Fruit fly (Drosophila melanogaster) whole organism, wandering third instar larva: ENCODE measurements around the gene Hsp23.

Experiments
- CG32264 ChIP-seq: fragments of 200-800 bp; sonication (Bioruptor generic); optimal IDR thresholded peaks from 2 replicates; lab custom pipeline; 2016; ENCODE audit warnings: missing biosample characterization, missing genetic modification characterization
- CrebA ChIP-seq: fragments of 200-800 bp; sonication (Bioruptor generic); optimal IDR thresholded peaks from 2 replicates; lab custom pipeline; 2016; ENCODE audit warnings: missing biosample characterization, mild to moderate bottlenecking, missing genetic modification characterization, borderline replicate concordance
- Dif ChIP-seq: fragments of 200-275, 200-300 bp; sonication (Bioruptor generic); optimal IDR thresholded peaks from 2 replicates; lab custom pipeline; 2018; ENCODE audit warnings: missing biosample characterization, missing genetic modification characterization; ENCODE audit not compliant: partially characterized antibody
- HLH106 ChIP-seq: fragments of 200-800 bp; optimal IDR thresholded peaks from 3 replicates; lab custom pipeline; 2019; ENCODE audit warnings: missing biosample characterization, mild to moderate bottlenecking, missing genetic modification characterization, moderate library complexity
- Hnf4 ChIP-seq: fragments of 200-800 bp; sonication (Bioruptor generic); optimal IDR thresholded peaks from 2 replicates; lab custom pipeline; 2016; ENCODE audit warnings: missing biosample characterization, mild to moderate bottlenecking, missing genetic modification characterization
- Hr83 ChIP-seq: fragments of 200-300 bp; sonication (Bioruptor generic); optimal IDR thresholded peaks from 2 replicates; lab custom pipeline; 2016; ENCODE audit warnings: missing biosample characterization, mild to moderate bottlenecking, missing genetic modification characterization, moderate library complexity; ENCODE audit not compliant: poor library complexity, severe bottlenecking
- Jra ChIP-seq: sonication (Bioruptor generic); optimal IDR thresholded peaks from 2 replicates; lab custom pipeline; 2016; ENCODE audit warnings: missing biosample characterization, missing genetic modification characterization
- Mio ChIP-seq: sonication (Bioruptor generic); optimal IDR thresholded peaks from 2 replicates; lab custom pipeline; 2016; ENCODE audit warnings: missing biosample characterization, missing genetic modification characterization
- Myc ChIP-seq: fragments of >200 bp; optimal IDR thresholded peaks from 2 replicates; lab custom pipeline; 2017
- OdsH ChIP-seq: fragments of 200-800 bp; sonication (Bioruptor generic); optimal IDR thresholded peaks from 2 replicates; lab custom pipeline; 2016; ENCODE audit warnings: missing biosample characterization, mild to moderate bottlenecking, missing genetic modification characterization
- Rel ChIP-seq, 2 experiments: fragments of 200-800 bp; sonication (Bioruptor generic) in 1 of 2; optimal IDR thresholded peaks; 2 replicates in 1 of 2; 3 replicates in 1 of 2; lab custom pipeline; 2016 to 2019; ENCODE audit warnings: mild to moderate bottlenecking in 2 of 2, missing biosample characterization in 2 of 2, missing genetic modification characterization in 2 of 2, moderate library complexity in 1 of 2
- Sp1 ChIP-seq: fragments of 200-800 bp; sonication (Bioruptor generic); optimal IDR thresholded peaks from 3 replicates; lab custom pipeline; 2019; ENCODE audit warnings: missing biosample characterization, mild to moderate bottlenecking, missing genetic modification characterization, moderate library complexity
- Vsx2 ChIP-seq: fragments of 200-300, 225-300 bp; sonication (Bioruptor generic); optimal IDR thresholded peaks from 2 replicates; lab custom pipeline; 2018; ENCODE audit warnings: missing biosample characterization, missing genetic modification characterization; ENCODE audit not compliant: partially characterized antibody
- br ChIP-seq: fragments of 200-800 bp; sonication (Bioruptor generic); optimal IDR thresholded peaks from 2 replicates; lab custom pipeline; 2016; ENCODE audit warnings: missing biosample characterization, missing genetic modification characterization
- dl ChIP-seq, 2 experiments: fragments of 175-275, 200-275 bp in 1 of 2; fragments of 200-275 bp in 1 of 2; sonication (Bioruptor generic); optimal IDR thresholded peaks; lab custom pipeline; 2018; ENCODE audit warnings: mild to moderate bottlenecking in 2 of 2, missing biosample characterization in 2 of 2, missing genetic modification characterization in 2 of 2, moderate library complexity in 2 of 2; ENCODE audit not compliant: partially characterized antibody in 2 of 2, insufficient read depth in 1 of 2
- dmrt93B ChIP-seq: fragments of 200-800 bp; sonication (Bioruptor generic); optimal IDR thresholded peaks from 2 replicates; lab custom pipeline; 2018; ENCODE audit warnings: missing biosample characterization, mild to moderate bottlenecking, missing genetic modification characterization
- dsf ChIP-seq: sonication (Bioruptor generic); optimal IDR thresholded peaks from 2 replicates; lab custom pipeline; 2016; ENCODE audit warnings: missing biosample characterization, missing genetic modification characterization, borderline replicate concordance
- ey ChIP-seq: fragments of 200-800 bp; sonication (Bioruptor generic); optimal IDR thresholded peaks from 2 replicates; lab custom pipeline; 2016; ENCODE audit warnings: missing biosample characterization, missing genetic modification characterization
- foxo ChIP-seq, 2 experiments: fragments of 200-800 bp; sonication (Bioruptor generic); optimal IDR thresholded peaks; 2 replicates in 1 of 2; 3 replicates in 1 of 2; lab custom pipeline; 2016 to 2017; ENCODE audit warnings: missing biosample characterization in 2 of 2, missing genetic modification characterization in 2 of 2
- fru ChIP-seq: fragments of 200-800 bp; sonication (Bioruptor generic); optimal IDR thresholded peaks from 3 replicates; lab custom pipeline; 2016; ENCODE audit warnings: missing biosample characterization, mild to moderate bottlenecking, missing genetic modification characterization
- h ChIP-seq: fragments of 200-800 bp; sonication (Bioruptor generic); optimal IDR thresholded peaks from 3 replicates; lab custom pipeline; 2016; ENCODE audit warnings: missing biosample characterization, mild to moderate bottlenecking, missing genetic modification characterization
- lola ChIP-seq: fragments of >200 bp; optimal IDR thresholded peaks from 2 replicates; lab custom pipeline; 2017; ENCODE audit warnings: missing biosample characterization, missing genetic modification characterization
- pan ChIP-seq: fragments of >200 bp; optimal IDR thresholded peaks from 2 replicates; lab custom pipeline; 2017
- psq ChIP-seq: fragments of 200-800 bp; sonication (Bioruptor generic); optimal IDR thresholded peaks from 3 replicates; lab custom pipeline; 2017; ENCODE audit warnings: missing biosample characterization, mild to moderate bottlenecking, missing genetic modification characterization, moderate library complexity
- rgr ChIP-seq: fragments of 200-800 bp; sonication (Bioruptor generic); optimal IDR thresholded peaks from 3 replicates; lab custom pipeline; 2016; ENCODE audit warnings: missing biosample characterization, mild to moderate bottlenecking, missing genetic modification characterization
- sage ChIP-seq: fragments of 200-800 bp; sonication (Bioruptor generic); optimal IDR thresholded peaks from 2 replicates; lab custom pipeline; 2016; ENCODE audit warnings: missing biosample characterization, mild to moderate bottlenecking, missing genetic modification characterization
- sv ChIP-seq: fragments of 200-800 bp; sonication (Bioruptor generic); optimal IDR thresholded peaks from 3 replicates; lab custom pipeline; 2016; ENCODE audit warnings: missing biosample characterization, missing genetic modification characterization
- tai ChIP-seq: sonication (Bioruptor generic); optimal IDR thresholded peaks from 2 replicates; lab custom pipeline; 2016; ENCODE audit warnings: missing biosample characterization, missing genetic modification characterization
- usp ChIP-seq: fragments of >200 bp; optimal IDR thresholded peaks from 2 replicates; lab custom pipeline; 2017; ENCODE audit warnings: missing biosample characterization, missing genetic modification characterization
- woc ChIP-seq: sonication (Bioruptor generic); optimal IDR thresholded peaks from 2 replicates; lab custom pipeline; 2016; ENCODE audit warnings: missing biosample characterization, mild to moderate bottlenecking, missing genetic modification characterization

The Hsp23 gene

DNA sequence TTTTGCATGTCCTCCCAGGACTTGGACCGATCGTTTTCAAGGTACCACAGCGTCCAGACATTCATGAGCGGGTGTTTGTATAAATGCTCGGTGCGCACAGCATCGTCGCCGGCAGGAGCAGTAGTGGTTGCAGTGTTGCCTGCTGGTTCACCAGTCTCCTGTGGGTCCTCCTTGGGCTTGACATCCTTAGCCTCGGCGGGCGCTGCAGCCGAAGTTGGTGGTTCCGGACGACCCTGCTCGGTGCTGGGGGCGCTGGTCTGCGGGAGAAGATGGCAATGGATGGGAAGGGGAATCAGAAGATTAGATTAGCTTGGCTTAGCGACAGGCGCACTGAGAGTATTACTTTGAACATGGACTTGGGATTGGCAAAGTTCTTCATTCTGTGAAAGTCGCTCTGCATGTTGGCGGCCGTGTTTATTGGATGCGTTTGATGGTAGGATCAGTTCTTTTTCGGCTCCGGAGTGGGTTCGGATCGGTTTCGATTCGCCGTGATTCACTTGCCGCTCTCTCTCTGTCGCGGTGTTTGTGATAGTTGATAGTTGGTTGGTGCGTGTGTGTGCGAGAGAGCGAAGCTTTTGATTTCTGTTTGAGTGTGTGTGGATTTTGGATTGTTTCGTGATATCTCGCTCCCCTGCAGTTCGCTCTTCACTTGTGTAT, 19.1 kb downstream of the Hsp23 start:
- no peak for TF ChIP-seq CrebA
- TF ChIP-seq rgr: no peak
- no peak for TF ChIP-seq Dif
- TF ChIP-seq dsf: no peak
- TF ChIP-seq Hr83 (GFP tag; lab: Kevin White, UChicago): no peak
- no peak for TF ChIP-seq br (GFP tag; lab: Kevin White, UChicago)
- TF ChIP-seq psq: no peak
- TF ChIP-seq ey (GFP tag; lab: Kevin White, UChicago): no peak
- no peak for TF ChIP-seq CG32264 (GFP tag; lab: Kevin White, UChicago)
- TF ChIP-seq Hnf4 (GFP tag; lab: Kevin White, UChicago): no peak
- TF ChIP-seq foxo (GFP tag; optimal IDR thresholded peaks at IDR 0.05; lab: Kevin White, UChicago): no peak

DNA sequence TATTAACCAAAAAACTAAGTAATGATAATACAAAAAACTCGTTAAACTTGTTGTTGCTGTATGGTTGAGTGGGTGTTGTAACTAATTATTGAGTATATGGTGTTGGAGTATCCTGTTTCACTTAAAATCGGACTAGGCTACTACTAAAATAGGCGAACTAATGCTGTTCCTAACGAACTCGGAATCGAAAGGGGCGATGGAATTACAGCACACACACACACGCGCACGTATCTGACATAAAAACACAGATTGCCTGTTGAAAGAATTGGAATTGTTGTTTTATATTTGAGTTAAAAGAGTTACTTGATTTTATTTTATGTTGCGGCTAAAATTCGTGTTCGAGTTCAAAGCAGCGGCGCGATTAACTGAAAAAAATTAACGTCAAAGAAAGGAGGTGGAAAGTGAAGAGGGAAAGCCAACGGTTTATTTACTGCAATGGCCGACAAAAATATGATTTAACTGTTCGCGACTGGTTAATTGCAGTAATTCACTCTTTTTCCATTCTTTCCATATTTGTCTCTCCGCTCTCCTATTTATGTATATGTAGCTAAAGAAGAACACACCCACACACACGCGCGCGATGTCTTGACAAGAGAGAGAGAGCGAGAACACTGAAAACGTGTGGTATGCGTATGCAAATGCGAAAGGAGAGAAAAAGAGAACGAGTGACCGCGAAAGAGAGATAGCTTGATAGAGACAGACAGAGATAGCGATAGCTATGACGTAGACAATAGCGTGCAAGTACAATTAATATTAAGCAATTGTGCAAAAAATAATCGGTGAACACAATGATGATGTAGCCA, 19.9 kb downstream of the Hsp23 start:
- TF ChIP-seq CrebA (peak; percentile 66), Jra (GFP tag; lab: Kevin White, UChicago) (peak; percentile 16), Dif (peak; percentile 92), sage (GFP tag; lab: Kevin White, UChicago) (peak; percentile 17), fru (peak; percentile 73), psq (peak; percentile 57), ey (GFP tag; lab: Kevin White, UChicago) (no peak), foxo (GFP tag; optimal IDR thresholded peaks at IDR 0.05; lab: Kevin White, UChicago) (no peak), dl (GFP tag; optimal IDR thresholded peaks at IDR 0.05; lab: Kevin White, UChicago; ENCODE audit: insufficient read depth in 1 of 2, partially characterized antibody in 2 of 2) (peak; percentile 66 to 89)

DNA sequence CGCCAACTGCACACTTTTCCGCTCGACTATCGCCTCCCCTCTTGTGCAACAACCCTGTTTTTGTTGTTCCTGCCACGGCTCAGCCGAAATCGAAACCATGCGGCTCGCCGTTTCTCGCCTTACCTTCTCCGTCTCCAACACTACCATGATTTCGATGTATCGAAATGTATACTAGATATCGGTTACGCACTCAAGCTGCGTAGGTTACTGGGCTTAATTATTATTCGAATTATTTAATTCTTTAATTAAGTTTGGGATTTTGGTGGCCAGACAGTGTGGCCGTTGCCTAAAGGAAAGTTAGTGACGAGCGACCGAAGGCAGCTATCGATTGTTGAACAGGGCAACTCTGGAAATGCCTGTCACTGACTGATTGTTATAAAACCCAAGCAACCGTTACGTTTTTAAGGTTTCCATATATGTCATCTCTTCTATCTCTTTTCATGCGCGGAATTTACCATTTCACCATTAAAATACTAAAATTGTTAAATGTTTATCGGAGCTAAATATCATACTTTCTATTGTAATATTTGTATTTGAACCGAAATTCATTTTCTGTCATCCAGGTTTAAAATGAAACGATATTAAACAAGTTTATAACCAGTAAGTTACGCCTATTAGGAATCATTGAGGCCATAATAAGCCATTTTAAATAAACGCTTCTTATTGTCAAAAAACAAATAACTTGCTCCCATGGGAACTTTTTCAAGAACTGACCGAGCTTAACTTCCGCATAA, 20.6 kb downstream of the Hsp23 start, which contains the start of gene eIF4E1:
Gene eIF4E1 (minus strand): TSS at position 304 of the 734 bp plus-strand sequence.
- TF ChIP-seq sv (GFP tag; lab: Kevin White, UChicago): peak; percentile 34
- no peak for TF ChIP-seq woc
- TF ChIP-seq Myc (lab: Kevin White, UChicago): peak; percentile 33
- no peak for TF ChIP-seq dmrt93B
- no peak for TF ChIP-seq psq
- no peak for TF ChIP-seq OdsH (GFP tag; lab: Kevin White, UChicago)
- peak in 1 of 2 experiments; percentile 3 for TF ChIP-seq foxo (GFP tag; optimal IDR thresholded peaks at IDR 0.05; lab: Kevin White, UChicago)
- TF ChIP-seq fru: no peak
- TF ChIP-seq br (GFP tag; lab: Kevin White, UChicago): peak; percentile 12
- TF ChIP-seq pan (lab: Kevin White, UChicago): no peak
- TF ChIP-seq Sp1 (GFP tag; lab: Kevin White, UChicago): peak; percentile 36
- TF ChIP-seq Rel (GFP tag; optimal IDR thresholded peaks at IDR 0.05; lab: Kevin White, UChicago): no peak
- peak; percentile 84 for TF ChIP-seq Rel (tag; optimal IDR thresholded peaks at IDR 0.05; lab: Kevin White, UChicago)
- no peak for TF ChIP-seq usp
- TF ChIP-seq HLH106 (tag; lab: Kevin White, UChicago): no peak
- TF ChIP-seq dl (GFP tag; optimal IDR thresholded peaks at IDR 0.05; lab: Kevin White, UChicago; ENCODE audit: insufficient read depth in 1 of 2, partially characterized antibody in 2 of 2): peak in 1 of 2 experiments; percentile 8
- no peak for TF ChIP-seq rgr
- TF ChIP-seq h (GFP tag; lab: Kevin White, UChicago): peak; percentile 9
- no peak for TF ChIP-seq CG32264 (GFP tag; lab: Kevin White, UChicago)
- TF ChIP-seq Vsx2: peak; percentile 40
- peak; percentile 53 for TF ChIP-seq Dif
- no peak for TF ChIP-seq lola (GFP tag; lab: Kevin White, UChicago)
- peak; percentile 1 for TF ChIP-seq ey (GFP tag; lab: Kevin White, UChicago)
- no peak for TF ChIP-seq Hr83 (GFP tag; lab: Kevin White, UChicago)

DNA sequence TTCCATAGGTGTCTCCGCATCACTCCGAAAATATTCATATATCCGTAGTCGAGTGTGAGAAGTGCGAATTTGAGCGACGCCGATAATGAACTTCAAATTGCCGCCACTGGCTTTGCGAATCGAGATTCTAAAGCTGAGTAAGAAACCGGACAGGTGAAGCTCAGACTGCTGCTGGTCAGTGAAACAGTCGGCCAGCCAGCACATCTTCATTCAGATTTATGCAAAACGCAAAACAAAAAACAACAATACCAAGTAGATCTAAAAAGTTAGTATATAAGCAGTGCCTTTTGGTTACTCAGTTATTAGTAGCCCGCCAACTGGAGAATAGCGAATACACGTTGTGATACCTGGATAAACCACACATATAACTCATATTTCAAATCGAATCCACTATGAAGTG, 22.8 kb downstream of the Hsp23 start, which contains the start of gene Cpr67B:
Gene Cpr67B (plus strand): TSS at position 301 of the 400 bp plus-strand sequence.
- TF ChIP-seq Dif (no peak), ey (GFP tag; lab: Kevin White, UChicago) (no peak), Sp1 (GFP tag; lab: Kevin White, UChicago) (no peak), CrebA (no peak), Hr83 (GFP tag; lab: Kevin White, UChicago) (no peak), HLH106 (tag; lab: Kevin White, UChicago) (no peak), tai (GFP tag; lab: Kevin White, UChicago) (no peak), h (GFP tag; lab: Kevin White, UChicago) (no peak), Mio (GFP tag; lab: Kevin White, UChicago) (no peak)
